Worm (Caenorhabditis elegans) whole organism, early embryonic: ENCODE results near the gene fis-2.

ENCODE experiments used
- ama-1 ChIP-seq: fragments of 150-350 bp; optimal IDR thresholded peaks from 2 replicates; lab custom pipeline; 2014
- flt-1 ChIP-seq: fragments of 200-800 bp; sonication (Bioruptor generic); IDR thresholded peaks from 2 replicates; pipeline ENCODE4 v1.3.6; 2022; ENCODE audit warnings: missing genetic modification characterization, missing compliant biosample characterization
- hmg-4 ChIP-seq: fragments of 200-800 bp; sonication (Bioruptor generic); optimal IDR thresholded peaks from 2 replicates; lab custom pipeline; 2018; ENCODE audit warnings: mild to moderate bottlenecking, missing genetic modification characterization, missing compliant biosample characterization
- pes-1 ChIP-seq: fragments of 200-800 bp; sonication (Bioruptor generic); IDR thresholded peaks from 2 replicates; pipeline ENCODE4 v1.3.6; 2022; ENCODE audit warnings: missing genetic modification reagents, missing genetic modification characterization, missing compliant biosample characterization
- tbx-37 ChIP-seq: fragments of 200-800 bp; sonication (Bioruptor generic); conservative IDR thresholded peaks from 2 replicates; pipeline ENCODE4 v1.3.6; 2022; ENCODE audit warnings: missing genetic modification reagents, missing genetic modification characterization, missing compliant biosample characterization

DNA sequence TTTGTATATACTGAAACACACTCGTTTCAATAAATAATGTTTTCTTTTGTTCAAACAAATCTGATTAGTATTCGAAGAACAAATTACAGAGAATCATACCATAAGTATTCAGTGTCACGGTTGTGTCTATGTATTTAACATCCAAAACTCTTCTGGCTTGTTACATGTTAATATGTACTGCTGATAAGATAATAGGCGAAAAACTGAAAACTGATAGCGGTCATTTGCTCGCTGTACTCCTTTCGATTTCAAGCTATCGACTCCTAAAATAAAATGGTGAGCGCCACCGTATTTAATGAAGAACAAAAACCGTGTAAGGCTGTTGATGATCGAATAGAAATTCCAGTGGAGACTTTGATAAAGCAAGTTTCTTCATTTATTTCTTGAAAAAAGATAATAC, 38.4 kb upstream of the fis-2 start, which contains the start of gene R09F10.1:
- TF ChIP-seq ama-1 (lab: Kevin White, UChicago) (no peak), tbx-37 (GFP tag; lab: Robert Waterston, UW) (no peak), flt-1 (no peak), hmg-4 (no peak), pes-1 (no peak)
